Worm (Caenorhabditis elegans) whole organism, L4 larva: ENCODE data around the gene C27D6.15.

Experiments
- F49E8.2 ChIP-seq: sonication (generic microtip); optimal IDR thresholded peaks from 2 replicates; lab custom pipeline; 2016; ENCODE audit warnings: missing compliant biosample characterization, mild to moderate bottlenecking, missing genetic modification characterization, borderline replicate concordance
- R02D3.7 ChIP-seq: fragments of 150-350 bp; sonication (generic microtip); optimal IDR thresholded peaks from 3 replicates; lab custom pipeline; 2014; ENCODE audit warnings: missing biosample characterization, missing genetic modification characterization
- ama-1 ChIP-seq: fragments of 150-350 bp; optimal IDR thresholded peaks from 2 replicates; lab custom pipeline; 2014; ENCODE audit warnings: inconsistent platforms, mixed read lengths
- ceh-32 ChIP-seq: sonication (generic microtip); optimal IDR thresholded peaks from 2 replicates; lab custom pipeline; 2016; ENCODE audit warnings: mild to moderate bottlenecking, missing genetic modification characterization, missing compliant biosample characterization; ENCODE audit not compliant: poor library complexity
- dmd-6 ChIP-seq: fragments of 200-800 bp; sonication (Bioruptor generic); IDR thresholded peaks from 2 replicates; pipeline ENCODE4 v1.3.6; 2022; ENCODE audit warnings: missing genetic modification reagents, missing genetic modification characterization, missing compliant biosample characterization
- egl-27 ChIP-seq: sonication (generic microtip); optimal IDR thresholded peaks from 3 replicates; lab custom pipeline; 2017; ENCODE audit warnings: missing biosample characterization, missing genetic modification reagents, missing genetic modification characterization
- madf-5 ChIP-seq, 2 experiments: fragments of 200-800 bp; sonication (Bioruptor generic); IDR thresholded peaks; 2 replicates each; pipeline ENCODE4 v1.3.6; 2022; ENCODE audit warnings: missing compliant biosample characterization in 2 of 2, missing genetic modification characterization in 2 of 2
- mdt-29 ChIP-seq: fragments of 200-800 bp; sonication (Bioruptor generic); IDR thresholded peaks from 2 replicates; pipeline ENCODE4 v1.3.6; 2022; ENCODE audit warnings: missing genetic modification reagents, missing genetic modification characterization, missing compliant biosample characterization
- zag-1 ChIP-seq: fragments of 150-350 bp; optimal IDR thresholded peaks from 2 replicates; lab custom pipeline; 2014; ENCODE audit warnings: missing biosample characterization, missing genetic modification characterization

DNA sequence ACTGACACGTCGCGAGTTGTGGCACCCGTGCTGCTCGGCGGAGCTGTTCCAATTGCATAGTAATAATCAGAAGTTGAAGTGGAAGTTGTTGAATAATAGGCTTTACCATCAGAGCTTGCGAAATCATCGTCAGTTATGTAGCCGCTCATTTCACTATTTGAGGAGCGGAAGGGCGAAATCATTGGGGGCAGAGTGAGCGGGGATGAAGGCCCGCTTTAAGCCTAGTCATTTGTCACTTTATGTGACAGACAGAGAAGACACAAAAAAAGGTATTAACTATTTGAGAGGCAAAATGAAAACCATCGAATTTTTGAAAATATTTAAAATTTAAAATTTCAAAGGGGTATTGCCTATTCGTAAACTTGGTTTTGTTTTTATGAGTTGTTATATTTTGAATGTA, 46.6 kb downstream of the C27D6.15 start:
- TF ChIP-seq zag-1 (tag; lab: Kevin White, UChicago), result no peak
- no peak for TF ChIP-seq madf-5 (GFP tag; IDR thresholded peaks at IDR 0.05; lab: Robert Waterston, UW)
- TF ChIP-seq R02D3.7 (tag; lab: Kevin White, UChicago), result no peak
- no peak for TF ChIP-seq dmd-6
- TF ChIP-seq egl-27 (tag; lab: Kevin White, UChicago), result no peak
- TF ChIP-seq ama-1 (lab: Kevin White, UChicago), result no peak
- TF ChIP-seq ceh-32, result no peak
- no peak for TF ChIP-seq mdt-29 (GFP tag; lab: Robert Waterston, UW)
- no peak for TF ChIP-seq F49E8.2 (tag; lab: Kevin White, UChicago)
